Worm (Caenorhabditis elegans): Measurements from ENCODE around the gene Y37E11AM.2.

ce11 chrIV:3751001-3751400 is 25.7 kb upstream of the Y37E11AM.2 start, which contains the start of gene ugt-45:
- no peak for TF ChIP-seq ceh-13 (GFP tag; optimal IDR thresholded peaks at IDR 0.05)
- no peak for TF ChIP-seq F13C5.2 (tag; optimal IDR thresholded peaks at IDR 0.05)
- TF ChIP-seq flt-1 (GFP tag; IDR thresholded peaks at IDR 0.05): no peak
- TF ChIP-seq ama-1 (optimal IDR thresholded peaks at IDR 0.05): no peak
- TF ChIP-seq pes-1 (GFP tag; IDR thresholded peaks at IDR 0.05): no peak
- no peak for TF ChIP-seq hmbx-1 (tag; optimal IDR thresholded peaks at IDR 0.05)
- TF ChIP-seq tbx-37 (GFP tag; conservative IDR thresholded peaks at IDR 0.05): no peak
- TF ChIP-seq B0310.2 (tag; optimal IDR thresholded peaks at IDR 0.05): no peak
- TF ChIP-seq sea-1 (GFP tag; conservative IDR thresholded peaks at IDR 0.05): no peak
- TF ChIP-seq ets-7 (tag; optimal IDR thresholded peaks at IDR 0.05): no peak
- no peak for TF ChIP-seq tra-4 (tag; optimal IDR thresholded peaks at IDR 0.05)

Data from whole organism, early embryonic.